Fruit fly (Drosophila melanogaster) whole organism: Measurements from ENCODE around the gene Nse1.

Experiments used
- CG8478 ChIP-seq: fragments of >200 bp; optimal IDR thresholded peaks from 2 replicates; lab custom pipeline; 2018; ENCODE audit warnings: inconsistent platforms
- Dll ChIP-seq: fragments of >200 bp; optimal IDR thresholded peaks from 2 replicates; lab custom pipeline; 2017
- EcR ChIP-seq, 2 experiments: fragments of >200 bp; optimal IDR thresholded peaks; 2 replicates each; lab custom pipeline; 2017; ENCODE audit warnings: missing biosample characterization in 2 of 2, missing genetic modification characterization in 2 of 2, missing genetic modification reagents in 2 of 2
- pan ChIP-seq: fragments of >200 bp; optimal IDR thresholded peaks from 2 replicates; lab custom pipeline; 2017
- psq ChIP-seq: fragments of >200 bp; optimal IDR thresholded peaks from 2 replicates; lab custom pipeline; 2017
- usp ChIP-seq: fragments of >200 bp; optimal IDR thresholded peaks from 2 replicates; lab custom pipeline; 2017; ENCODE audit warnings: missing biosample characterization, missing genetic modification characterization, mixed read lengths

Nse1 gene

dm6 chr2L:6701409-6702199 is 24.2 kb upstream of the Nse1 start:
- TF ChIP-seq usp (GFP tag; lab: Kevin White, UChicago) (no peak), EcR (GFP tag; optimal IDR thresholded peaks at IDR 0.05; lab: Kevin White, UChicago) (no peak), CG8478 (no peak), psq (no peak), pan (lab: Kevin White, UChicago) (no peak), Dll (lab: Kevin White, UChicago) (no peak)

dm6 chr2L:6700742-6701141 is 23.3 kb upstream of the Nse1 start:
- TF ChIP-seq pan (lab: Kevin White, UChicago) (no peak), usp (GFP tag; lab: Kevin White, UChicago) (no peak), psq (no peak), EcR (GFP tag; optimal IDR thresholded peaks at IDR 0.05; lab: Kevin White, UChicago) (no peak), Dll (lab: Kevin White, UChicago) (no peak), CG8478 (no peak)

- TF ChIP-seq EcR (GFP tag; optimal IDR thresholded peaks at IDR 0.05; lab: Kevin White, UChicago) (no peak), pan (lab: Kevin White, UChicago) (no peak), CG8478 (no peak), psq (no peak), usp (GFP tag; lab: Kevin White, UChicago) (no peak), Dll (lab: Kevin White, UChicago) (no peak)
Observed at dm6 chr2L:6698387-6698786, 21.0 kb upstream of the Nse1 start.

- TF ChIP-seq pan (lab: Kevin White, UChicago) (no peak), CG8478 (no peak), EcR (GFP tag; optimal IDR thresholded peaks at IDR 0.05; lab: Kevin White, UChicago) (no peak), Dll (lab: Kevin White, UChicago) (no peak), psq (no peak), usp (GFP tag; lab: Kevin White, UChicago) (no peak)
Observed at dm6 chr2L:6696229-6696628, 18.8 kb upstream of the Nse1 start.

dm6 chr2L:6693794-6694254 is 16.4 kb upstream of the Nse1 start:
- TF ChIP-seq EcR (GFP tag; optimal IDR thresholded peaks at IDR 0.05; lab: Kevin White, UChicago) (no peak), CG8478 (no peak), usp (GFP tag; lab: Kevin White, UChicago) (no peak), psq (no peak), Dll (lab: Kevin White, UChicago) (no peak), pan (lab: Kevin White, UChicago) (no peak)

dm6 chr2L:6692048-6692447 is 14.6 kb upstream of the Nse1 start:
- TF ChIP-seq CG8478, result no peak
- no peak for TF ChIP-seq usp (GFP tag; lab: Kevin White, UChicago)
- TF ChIP-seq Dll (lab: Kevin White, UChicago), result no peak

- TF ChIP-seq psq (no peak), pan (lab: Kevin White, UChicago) (no peak), CG8478 (no peak), EcR (GFP tag; optimal IDR thresholded peaks at IDR 0.05; lab: Kevin White, UChicago) (no peak), Dll (lab: Kevin White, UChicago) (no peak), usp (GFP tag; lab: Kevin White, UChicago) (no peak)
Observed at dm6 chr2L:6686612-6687011, 9.2 kb upstream of the Nse1 start, which contains the start of gene CG11327. Gene CG11327, minus strand, starts transcription at chr2L:6686712.

- TF ChIP-seq CG8478 (no peak), psq (no peak), Dll (lab: Kevin White, UChicago) (no peak), EcR (GFP tag; optimal IDR thresholded peaks at IDR 0.05; lab: Kevin White, UChicago) (no peak), usp (GFP tag; lab: Kevin White, UChicago) (no peak), pan (lab: Kevin White, UChicago) (no peak)
Observed at dm6 chr2L:6683992-6684882, 6.8 kb upstream of the Nse1 start, which contains the start of gene Nhe3. Gene Nhe3, minus strand, starts transcription at chr2L:6684364.

- no peak for TF ChIP-seq psq
- TF ChIP-seq usp (GFP tag; lab: Kevin White, UChicago), result no peak
- no peak for TF ChIP-seq CG8478
- TF ChIP-seq EcR (GFP tag; optimal IDR thresholded peaks at IDR 0.05; lab: Kevin White, UChicago), result no peak
- TF ChIP-seq pan (lab: Kevin White, UChicago), result no peak
Observed at dm6 chr2L:6682909-6683308, 5.5 kb upstream of the Nse1 start.

dm6 chr2L:6676535-6676934 is 890 bp downstream of the Nse1 start, which contains the start of gene cort:
Gene cort, minus strand, starts transcription at chr2L:6676635.
- TF ChIP-seq pan (lab: Kevin White, UChicago), result no peak
- TF ChIP-seq usp (GFP tag; lab: Kevin White, UChicago), result no peak
- TF ChIP-seq EcR (GFP tag; optimal IDR thresholded peaks at IDR 0.05; lab: Kevin White, UChicago), result no peak
- no peak for TF ChIP-seq psq
- TF ChIP-seq CG8478, result no peak
- no peak for TF ChIP-seq Dll (lab: Kevin White, UChicago)

- TF ChIP-seq Dll (lab: Kevin White, UChicago) (no peak), psq (no peak), pan (lab: Kevin White, UChicago) (no peak), EcR (GFP tag; optimal IDR thresholded peaks at IDR 0.05; lab: Kevin White, UChicago) (no peak), CG8478 (no peak), usp (GFP tag; lab: Kevin White, UChicago) (no peak)
Observed at dm6 chr2L:6673211-6674012, 4.0 kb downstream of the Nse1 start, which contains the start of gene Spn27A. Gene Spn27A, minus strand, starts transcription at chr2L:6673347.
